Fruit fly (Drosophila melanogaster) S2 (cell line): ENCODE data around the gene CG31793.

Experiments
- CG8478 ChIP-seq: fragments of >200 bp; optimal IDR thresholded peaks from 2 replicates; lab custom pipeline; 2018
- CTCF ChIP-seq, 2 experiments: fragments of >200 bp; optimal IDR thresholded peaks; 2 replicates each; lab custom pipeline; 2018

DNA sequence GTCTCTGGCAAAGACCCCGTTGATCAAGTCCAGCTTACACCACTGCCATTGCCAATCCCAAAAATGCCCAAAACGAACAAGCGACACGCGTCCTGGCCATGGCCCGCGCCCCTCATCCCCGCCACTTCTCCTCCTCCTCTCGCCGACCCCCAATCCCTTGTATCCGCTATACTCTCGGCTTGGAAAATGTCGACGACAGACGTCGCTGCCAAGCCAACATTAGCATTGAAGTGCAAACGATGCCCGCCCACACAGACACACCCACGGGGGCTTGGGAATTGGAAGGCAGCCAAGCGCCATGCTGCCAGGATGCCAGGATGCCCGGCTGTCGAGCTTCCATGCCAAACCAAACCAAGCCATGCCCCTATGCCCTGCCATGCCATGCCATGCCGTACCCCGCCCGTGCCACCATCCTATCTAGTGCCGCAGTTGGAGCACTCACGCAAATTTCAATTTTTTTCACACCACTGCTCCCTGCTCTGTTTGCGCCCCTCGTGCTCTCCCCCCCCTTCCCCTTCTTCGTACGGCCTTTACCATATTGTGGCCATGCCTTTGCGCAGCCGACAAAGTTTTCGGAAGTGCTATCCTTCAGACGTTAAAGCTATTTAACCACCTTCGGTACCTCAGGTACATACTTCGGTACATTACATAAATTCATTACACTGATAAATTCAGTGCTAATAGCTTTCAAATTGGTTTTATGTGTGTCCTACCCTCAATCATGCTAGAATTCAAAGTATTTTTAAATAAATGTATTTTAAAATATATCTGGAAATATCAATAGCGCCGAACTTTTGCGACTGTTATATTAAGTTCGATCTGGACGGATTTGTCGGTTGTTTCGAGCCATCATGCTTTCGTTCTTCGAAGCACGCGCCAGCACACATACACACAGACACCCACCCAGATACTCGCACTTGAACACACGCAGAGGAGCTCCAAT, 18.4 kb downstream of the CG31793 start:
- no peak for TF ChIP-seq CG8478
- no peak for TF ChIP-seq CTCF (optimal IDR thresholded peaks at IDR 0.05; lab: Kevin White, UChicago)
